Fruit fly (Drosophila melanogaster) whole organism, wandering third instar larva: Measurements from ENCODE around the gene CG33630.

Source experiments
- Hr78 ChIP-seq: fragments of >200 bp; optimal IDR thresholded peaks from 2 replicates; lab custom pipeline; 2017; ENCODE audit warnings: missing biosample characterization, missing genetic modification characterization
- Sp1 ChIP-seq: fragments of 200-800 bp; sonication (Bioruptor generic); optimal IDR thresholded peaks from 3 replicates; lab custom pipeline; 2019; ENCODE audit warnings: missing biosample characterization, mild to moderate bottlenecking, missing genetic modification characterization, moderate library complexity
- brk ChIP-seq: fragments of 200-800 bp; sonication (Bioruptor generic); optimal IDR thresholded peaks from 2 replicates; lab custom pipeline; 2016; ENCODE audit warnings: missing biosample characterization, mild to moderate bottlenecking, missing genetic modification characterization
- ey ChIP-seq: fragments of 200-800 bp; sonication (Bioruptor generic); optimal IDR thresholded peaks from 2 replicates; lab custom pipeline; 2016; ENCODE audit warnings: missing biosample characterization, missing genetic modification characterization
- jim ChIP-seq: fragments of 175-275, 200-325 bp; sonication (Bioruptor generic); optimal IDR thresholded peaks from 2 replicates; lab custom pipeline; 2016; ENCODE audit warnings: missing biosample characterization, mild to moderate bottlenecking, missing genetic modification characterization
- pan ChIP-seq: fragments of >200 bp; optimal IDR thresholded peaks from 2 replicates; lab custom pipeline; 2017
- rgr ChIP-seq: fragments of 200-800 bp; sonication (Bioruptor generic); optimal IDR thresholded peaks from 3 replicates; lab custom pipeline; 2016; ENCODE audit warnings: missing biosample characterization, mild to moderate bottlenecking, missing genetic modification characterization
- woc ChIP-seq: sonication (Bioruptor generic); optimal IDR thresholded peaks from 2 replicates; lab custom pipeline; 2016; ENCODE audit warnings: missing biosample characterization, mild to moderate bottlenecking, missing genetic modification characterization

dm6 chr3R:10109938-10110337, 47.5 kb downstream of the CG33630 start, which contains the start of gene Fmr1:
- TF ChIP-seq ey (peak; percentile 26), jim (no peak), woc (no peak), rgr (GFP tag; lab: Kevin White, UChicago) (peak; percentile 29), Sp1 (GFP tag; lab: Kevin White, UChicago) (no peak), Hr78 (GFP tag; lab: Kevin White, UChicago) (no peak), pan (no peak), brk (GFP tag; lab: Kevin White, UChicago) (no peak)
